Fruit fly (Drosophila melanogaster): ENCODE measurements around the gene CG14075.

Gene CG14075

DNA sequence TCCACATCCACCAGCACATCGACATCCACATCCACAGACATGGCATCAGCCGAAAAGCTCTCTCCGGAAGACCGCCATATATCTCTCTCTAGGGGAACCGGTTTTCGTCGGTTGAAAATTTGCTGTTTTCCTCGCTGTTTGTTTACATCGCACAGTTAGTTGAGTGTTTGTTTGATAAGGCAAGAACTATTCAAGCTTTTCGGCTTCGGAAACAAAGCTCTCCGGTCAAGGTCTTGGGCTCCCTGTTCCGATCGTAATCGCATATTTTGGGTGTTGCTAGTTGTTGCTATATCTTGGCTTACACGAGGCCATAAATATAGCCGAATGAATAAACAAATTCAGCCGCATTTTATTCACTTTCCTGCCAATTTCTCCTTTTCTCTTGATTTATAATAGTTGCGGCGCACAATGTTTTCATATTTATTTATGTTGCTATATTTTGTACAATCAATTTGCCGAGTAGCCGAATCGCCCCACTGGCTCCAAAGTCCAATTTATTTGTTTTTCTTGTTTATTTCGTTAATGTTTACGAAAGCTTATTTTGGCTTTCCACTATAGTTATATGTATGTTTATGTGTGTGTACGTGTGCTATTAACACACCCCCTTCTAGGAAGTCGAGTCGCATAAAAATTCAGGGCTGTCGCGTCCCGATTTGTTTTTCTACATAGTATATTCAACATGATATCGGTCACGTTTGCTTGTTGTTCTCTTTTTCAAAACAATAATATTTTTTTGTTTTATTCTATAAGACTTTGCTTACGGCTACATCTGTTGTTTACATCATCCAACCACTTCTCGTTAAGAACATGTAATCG is 12.2 kb downstream of the CG14075 start (continued):
- TF ChIP-seq D (optimal IDR thresholded peaks at IDR 0.05) (no peak), D (GFP tag; optimal IDR thresholded peaks at IDR 0.05) (no peak), CG2202 (tag; optimal IDR thresholded peaks at IDR 0.05) (no peak), Optix (GFP tag; IDR thresholded peaks at IDR 0.05) (no peak), hb (GFP tag; IDR thresholded peaks at IDR 0.05; ENCODE audit: partially characterized antibody) (no peak), CG6683 (GFP tag; optimal IDR thresholded peaks at IDR 0.05) (no peak), CG6813 (GFP tag; optimal IDR thresholded peaks at IDR 0.05) (peak; percentile 53), btn (GFP tag; optimal IDR thresholded peaks at IDR 0.05) (no peak), exex (tag; optimal IDR thresholded peaks at IDR 0.05) (peak; percentile 44), CG18476 (GFP tag; optimal IDR thresholded peaks at IDR 0.05) (no peak), Dad (GFP tag; optimal IDR thresholded peaks at IDR 0.05) (no peak), stwl (tag; optimal IDR thresholded peaks at IDR 0.05) (no peak), fd64A (GFP tag; optimal IDR thresholded peaks at IDR 0.05) (no peak), cad (GFP tag; optimal IDR thresholded peaks at IDR 0.05) (no peak), CG4730 (GFP tag; IDR thresholded peaks at IDR 0.05) (no peak), dati (GFP tag; IDR thresholded peaks at IDR 0.05) (no peak), CG1603 (tag; optimal IDR thresholded peaks at IDR 0.05) (no peak), sug (tag; optimal IDR thresholded peaks at IDR 0.05) (peak; percentile 45), Abd-B (GFP tag; optimal IDR thresholded peaks at IDR 0.05) (no peak), CG12659 (GFP tag; optimal IDR thresholded peaks at IDR 0.05) (peak; percentile 35), gsb-n (tag; optimal IDR thresholded peaks at IDR 0.05) (no peak), CG7745 (tag; optimal IDR thresholded peaks at IDR 0.05) (no peak), CG14014 (GFP tag; IDR thresholded peaks at IDR 0.05) (no peak), CG16815 (GFP tag; optimal IDR thresholded peaks at IDR 0.05) (no peak), CG34422 (GFP tag; IDR thresholded peaks at IDR 0.05) (no peak), B-H1 (GFP tag; IDR thresholded peaks at IDR 0.05) (no peak; the same call in 2 of the 3 replicates), luna (GFP tag; optimal IDR thresholded peaks at IDR 0.05) (no peak), CG10274 (GFP tag; optimal IDR thresholded peaks at IDR 0.05) (peak; percentile 27), Max (GFP tag; optimal IDR thresholded peaks at IDR 0.05) (no peak), HLHmδ (GFP tag; optimal IDR thresholded peaks at IDR 0.05) (no peak), Sry-δ (GFP tag; optimal IDR thresholded peaks at IDR 0.05) (no peak), CG6175 (GFP tag; IDR thresholded peaks at IDR 0.05) (no peak), Meics (GFP tag; optimal IDR thresholded peaks at IDR 0.05) (peak; percentile 65), otp (GFP tag; IDR thresholded peaks at IDR 0.05) (no peak), zen2 (GFP tag; IDR thresholded peaks at IDR 0.05; ENCODE audit: partially characterized antibody) (no peak), HLH3B (GFP tag; IDR thresholded peaks at IDR 0.05) (no peak), sisA (GFP tag; IDR thresholded peaks at IDR 0.05) (no peak), CG10209 (GFP tag; optimal IDR thresholded peaks at IDR 0.05) (no peak), maf-S (GFP tag; optimal IDR thresholded peaks at IDR 0.05) (no peak), CG9215 (GFP tag; IDR thresholded peaks at IDR 0.05) (no peak), Ets65A (GFP tag) (no peak), stc (GFP tag; IDR thresholded peaks at IDR 0.05) (no peak), CG12219 (GFP tag; optimal IDR thresholded peaks at IDR 0.05) (peak; percentile 14), psq (GFP tag; optimal IDR thresholded peaks at IDR 0.05) (no peak), Deaf1 (tag; optimal IDR thresholded peaks at IDR 0.05) (peak; percentile 81), grau (tag; optimal IDR thresholded peaks at IDR 0.05) (peak; percentile 22), Blimp-1 (GFP tag; optimal IDR thresholded peaks at IDR 0.05) (no peak), Nf-YC (tag; optimal IDR thresholded peaks at IDR 0.05) (peak; percentile 29), amos (GFP tag; IDR thresholded peaks at IDR 0.05; ENCODE audit: partially characterized antibody) (no peak), Mrtf (GFP tag; IDR thresholded peaks at IDR 0.05) (no peak)
